Worm (Caenorhabditis elegans) whole organism, L1 larva: Measurements from ENCODE around the gene wee-1.3.

Source experiments
- C34B4.2 ChIP-seq: sonication (generic microtip); optimal IDR thresholded peaks from 2 replicates; lab custom pipeline; 2017; ENCODE audit warnings: mild to moderate bottlenecking, missing genetic modification characterization, missing compliant biosample characterization
- Y116A8C.19 ChIP-seq: sonication (generic microtip); optimal IDR thresholded peaks from 2 replicates; lab custom pipeline; 2016; ENCODE audit warnings: missing compliant biosample characterization, missing genetic modification characterization, borderline replicate concordance
- aha-1 ChIP-seq: fragments of 150-350 bp; optimal IDR thresholded peaks from 2 replicates; lab custom pipeline; 2014; ENCODE audit warnings: missing biosample characterization, missing genetic modification characterization
- alr-1 ChIP-seq: fragments of 200-800 bp; sonication (Bioruptor generic); optimal IDR thresholded peaks from 2 replicates; lab custom pipeline; 2018; ENCODE audit warnings: borderline replicate concordance, mild to moderate bottlenecking, missing genetic modification characterization, missing compliant biosample characterization
- ama-1 ChIP-seq: fragments of 150-350 bp; optimal IDR thresholded peaks from 2 replicates; lab custom pipeline; 2014
- blmp-1 ChIP-seq: fragments of 150-350 bp; optimal IDR thresholded peaks from 2 replicates; lab custom pipeline; 2014; ENCODE audit warnings: missing biosample characterization, missing genetic modification characterization
- ceh-63 ChIP-seq: fragments of 200-800 bp; sonication (Bioruptor generic); optimal IDR thresholded peaks from 2 replicates; lab custom pipeline; 2018; ENCODE audit warnings: mild to moderate bottlenecking, missing genetic modification characterization, missing compliant biosample characterization
- ceh-8 ChIP-seq: fragments of 200-800 bp; sonication (Bioruptor generic); optimal IDR thresholded peaks from 2 replicates; lab custom pipeline; 2018; ENCODE audit warnings: mild to moderate bottlenecking, missing genetic modification characterization, moderate library complexity, missing compliant biosample characterization
- ceh-82 ChIP-seq, 3 experiments: fragments of 150-350 bp in 1 of 3; sonication (generic microtip) in 2 of 3; optimal IDR thresholded peaks; 2 replicates each; lab custom pipeline; 2014 to 2017; ENCODE audit warnings: missing biosample characterization in 3 of 3, missing genetic modification characterization in 3 of 3
- ces-1 ChIP-seq: fragments of 150-350 bp; optimal IDR thresholded peaks from 2 replicates; lab custom pipeline; 2014; ENCODE audit warnings: missing biosample characterization, missing genetic modification reagents, missing genetic modification characterization
- dpl-1 ChIP-seq, 3 experiments: fragments of 150-350 bp in 2 of 3; sonication (generic microtip) in 1 of 3; optimal IDR thresholded peaks; 2 replicates each; lab custom pipeline; 2014 to 2017; ENCODE audit warnings: missing biosample characterization in 3 of 3, missing genetic modification characterization in 3 of 3, missing genetic modification reagents in 3 of 3
- dsc-1 ChIP-seq: sonication (generic microtip); optimal IDR thresholded peaks from 2 replicates; lab custom pipeline; 2016; ENCODE audit warnings: mild to moderate bottlenecking, missing genetic modification characterization, missing compliant biosample characterization
- egl-27 ChIP-seq, 2 experiments: fragments of 150-350 bp in 1 of 2; sonication (generic microtip); optimal IDR thresholded peaks; 3 replicates each; lab custom pipeline; 2017 to 2018; ENCODE audit warnings: missing biosample characterization in 2 of 2, missing genetic modification characterization in 2 of 2, missing genetic modification reagents in 2 of 2
- elt-2 ChIP-seq: sonication (generic microtip); optimal IDR thresholded peaks from 2 replicates; lab custom pipeline; 2016; ENCODE audit warnings: missing genetic modification characterization, mild to moderate bottlenecking, inconsistent platforms, missing compliant biosample characterization, missing genetic modification reagents
- ets-5 ChIP-seq: fragments of 200-800 bp; sonication (Bioruptor generic); IDR thresholded peaks from 2 replicates; pipeline ENCODE4 v1.3.6; 2022; ENCODE audit warnings: missing genetic modification characterization, missing compliant biosample characterization
- fkh-10 ChIP-seq: sonication (generic microtip); optimal IDR thresholded peaks from 2 replicates; lab custom pipeline; 2017; ENCODE audit warnings: missing biosample characterization, missing genetic modification reagents, missing genetic modification characterization
- fkh-4 ChIP-seq: sonication (generic microtip); optimal IDR thresholded peaks from 2 replicates; lab custom pipeline; 2016; ENCODE audit warnings: missing compliant biosample characterization, missing genetic modification characterization, borderline replicate concordance
- fkh-8 ChIP-seq: sonication (generic microtip); optimal IDR thresholded peaks from 2 replicates; lab custom pipeline; 2016; ENCODE audit warnings: mild to moderate bottlenecking, missing genetic modification characterization, missing compliant biosample characterization
- fos-1 ChIP-seq: fragments of 150-350 bp; optimal IDR thresholded peaks from 2 replicates; lab custom pipeline; 2014; ENCODE audit warnings: missing biosample characterization, missing genetic modification characterization
- hlh-17 ChIP-seq: fragments of 200-800 bp; sonication (Bioruptor generic); optimal IDR thresholded peaks from 2 replicates; lab custom pipeline; 2018; ENCODE audit warnings: missing genetic modification characterization, mild to moderate bottlenecking, missing compliant biosample characterization, moderate library complexity, borderline replicate concordance
- hlh-4 ChIP-seq: sonication (generic microtip); optimal IDR thresholded peaks from 2 replicates; lab custom pipeline; 2016; ENCODE audit warnings: mild to moderate bottlenecking, missing genetic modification characterization, missing compliant biosample characterization
- irx-1 ChIP-seq: sonication (generic microtip); optimal IDR thresholded peaks from 2 replicates; lab custom pipeline; 2016; ENCODE audit warnings: missing genetic modification characterization, missing compliant biosample characterization
- isw-1 ChIP-seq: fragments of 200-800 bp; sonication (Bioruptor generic); IDR thresholded peaks from 2 replicates; pipeline ENCODE4 v1.3.6; 2022; ENCODE audit warnings: missing genetic modification characterization, missing compliant biosample characterization
- jun-1 ChIP-seq: fragments of 150-350 bp; optimal IDR thresholded peaks from 2 replicates; lab custom pipeline; 2014; ENCODE audit warnings: missing biosample characterization, missing genetic modification reagents, missing genetic modification characterization
- lin-14 ChIP-seq: fragments of 200-800 bp; sonication (Bioruptor generic); optimal IDR thresholded peaks from 2 replicates; lab custom pipeline; 2018; ENCODE audit warnings: mild to moderate bottlenecking, missing genetic modification characterization, moderate library complexity, missing compliant biosample characterization
- lin-15B ChIP-seq: fragments of 150-350 bp; sonication (generic microtip); optimal IDR thresholded peaks from 3 replicates; lab custom pipeline; 2014; ENCODE audit warnings: missing biosample characterization, missing genetic modification characterization
- lin-35 ChIP-seq, 2 experiments: fragments of 150-350 bp; optimal IDR thresholded peaks; 2 replicates each; lab custom pipeline; 2014; ENCODE audit warnings: missing biosample characterization in 2 of 2, missing genetic modification characterization in 2 of 2, missing genetic modification reagents in 2 of 2
- mab-9 ChIP-seq: fragments of 200-800 bp; sonication (Bioruptor generic); IDR thresholded peaks from 2 replicates; pipeline ENCODE4 v1.3.6; 2022; ENCODE audit warnings: missing genetic modification reagents, missing genetic modification characterization, missing compliant biosample characterization
- mdl-1 ChIP-seq, 2 experiments: fragments of 150-350 bp; optimal IDR thresholded peaks; 2 replicates each; lab custom pipeline; 2014 to 2017; ENCODE audit warnings: missing biosample characterization in 2 of 2, missing genetic modification characterization in 2 of 2, inconsistent platforms in 1 of 2
- nhr-12 ChIP-seq: sonication (generic microtip); optimal IDR thresholded peaks from 2 replicates; lab custom pipeline; 2017; ENCODE audit warnings: missing biosample characterization, missing genetic modification characterization
- nhr-19 ChIP-seq: fragments of 200-800 bp; sonication (Bioruptor generic); conservative IDR thresholded peaks from 2 replicates; pipeline ENCODE4 v1.3.6; 2022; ENCODE audit warnings: missing genetic modification characterization, missing compliant biosample characterization
- nhr-20 ChIP-seq: sonication (generic microtip); optimal IDR thresholded peaks from 2 replicates; lab custom pipeline; 2016; ENCODE audit warnings: mild to moderate bottlenecking, missing genetic modification characterization, missing compliant biosample characterization
- nhr-28 ChIP-seq: fragments of 150-350 bp; optimal IDR thresholded peaks from 2 replicates; lab custom pipeline; 2014; ENCODE audit warnings: missing biosample characterization, missing genetic modification characterization
- nhr-47 ChIP-seq: sonication (generic microtip); optimal IDR thresholded peaks from 2 replicates; lab custom pipeline; 2016; ENCODE audit warnings: mild to moderate bottlenecking, missing genetic modification characterization, moderate library complexity, missing compliant biosample characterization
- nhr-85 ChIP-seq: sonication (generic microtip); peaks from one replicate; lab custom pipeline; 2016; ENCODE audit warnings: missing genetic modification characterization, inconsistent platforms, missing compliant biosample characterization
- nhr-90 ChIP-seq: sonication (generic microtip); optimal IDR thresholded peaks from 2 replicates; lab custom pipeline; 2016; ENCODE audit warnings: mild to moderate bottlenecking, missing genetic modification characterization, missing compliant biosample characterization; ENCODE audit not compliant: poor library complexity
- pax-3 ChIP-seq: fragments of 200-800 bp; sonication (Bioruptor generic); optimal IDR thresholded peaks from 2 replicates; lab custom pipeline; 2018; ENCODE audit warnings: mild to moderate bottlenecking, missing genetic modification characterization, moderate library complexity, missing compliant biosample characterization
- rnt-1 ChIP-seq: sonication (generic microtip); optimal IDR thresholded peaks from 2 replicates; lab custom pipeline; 2016; ENCODE audit warnings: mild to moderate bottlenecking, missing genetic modification characterization, moderate library complexity, missing compliant biosample characterization
- skn-1 ChIP-seq: fragments of 150-350 bp; optimal IDR thresholded peaks from 2 replicates; lab custom pipeline; 2014; ENCODE audit warnings: missing biosample characterization, missing genetic modification characterization
- snpc-4 ChIP-seq: fragments of 150-350 bp; optimal IDR thresholded peaks from 2 replicates; lab custom pipeline; 2014; ENCODE audit warnings: missing biosample characterization, missing genetic modification characterization
- snu-23 ChIP-seq: sonication (generic microtip); optimal IDR thresholded peaks from 2 replicates; lab custom pipeline; 2016; ENCODE audit warnings: missing genetic modification characterization, missing compliant biosample characterization
- sptf-1 ChIP-seq: fragments of 150-350 bp; optimal IDR thresholded peaks from 2 replicates; lab custom pipeline; 2014; ENCODE audit warnings: missing biosample characterization, missing genetic modification characterization
- sup-37 ChIP-seq: fragments of 200-800 bp; sonication (Bioruptor generic); optimal IDR thresholded peaks from 2 replicates; lab custom pipeline; 2018; ENCODE audit warnings: mild to moderate bottlenecking, missing genetic modification characterization, missing compliant biosample characterization
- swsn-7 ChIP-seq: sonication (generic microtip); optimal IDR thresholded peaks from 2 replicates; lab custom pipeline; 2016; ENCODE audit warnings: missing genetic modification characterization, missing compliant biosample characterization
- tbx-2 ChIP-seq: sonication (generic microtip); optimal IDR thresholded peaks from 2 replicates; lab custom pipeline; 2016; ENCODE audit warnings: missing genetic modification characterization, missing compliant biosample characterization
- tlp-1 ChIP-seq: fragments of 150-350 bp; optimal IDR thresholded peaks from 2 replicates; lab custom pipeline; 2014; ENCODE audit warnings: missing biosample characterization, missing genetic modification characterization
- unc-62 ChIP-seq: fragments of 150-350 bp; optimal IDR thresholded peaks from 2 replicates; lab custom pipeline; 2014; ENCODE audit warnings: missing biosample characterization, missing genetic modification reagents, missing genetic modification characterization
- unc-86 ChIP-seq: sonication (generic microtip); optimal IDR thresholded peaks from 2 replicates; lab custom pipeline; 2016; ENCODE audit warnings: missing genetic modification characterization, missing compliant biosample characterization
- unc-98 ChIP-seq: fragments of 200-800 bp; sonication (Bioruptor generic); IDR thresholded peaks from 2 replicates; pipeline ENCODE4 v1.3.6; 2022; ENCODE audit warnings: missing genetic modification characterization, missing compliant biosample characterization
- zag-1 ChIP-seq: fragments of 150-350 bp; optimal IDR thresholded peaks from 2 replicates; lab custom pipeline; 2014; ENCODE audit warnings: missing biosample characterization, missing genetic modification characterization
- zip-4 ChIP-seq: fragments of 200-800 bp; sonication (Bioruptor generic); optimal IDR thresholded peaks from 2 replicates; lab custom pipeline; 2018; ENCODE audit warnings: mild to moderate bottlenecking, missing genetic modification characterization, moderate library complexity, missing compliant biosample characterization
- ztf-11 ChIP-seq, 2 experiments: sonication (generic microtip); optimal IDR thresholded peaks; 2 replicates each; lab custom pipeline; 2016 to 2017; ENCODE audit warnings: missing genetic modification characterization in 2 of 2, missing biosample characterization in 1 of 2, missing compliant biosample characterization in 1 of 2
- ztf-4 ChIP-seq: fragments of 150-350 bp; optimal IDR thresholded peaks from 2 replicates; lab custom pipeline; 2014; ENCODE audit warnings: missing biosample characterization, missing genetic modification characterization

wee-1.3 gene

DNA sequence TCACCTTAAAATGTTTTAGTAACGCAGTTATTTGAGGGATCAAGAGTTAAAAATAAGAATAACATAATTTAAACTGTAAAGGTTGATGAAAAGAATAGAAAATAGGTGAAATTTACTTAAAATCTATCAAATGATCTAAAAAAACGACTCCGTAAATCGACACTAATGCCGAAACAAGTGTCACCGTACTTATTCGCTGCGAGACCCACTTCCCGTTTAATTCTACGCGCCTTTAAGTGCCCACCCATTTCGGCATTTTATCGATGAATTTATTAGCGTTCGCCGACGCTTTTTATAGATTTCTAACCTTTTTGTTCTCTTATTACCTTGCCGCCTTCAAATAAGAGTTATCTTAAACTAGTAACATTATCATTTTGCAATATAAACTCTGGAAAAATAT, 29.8 kb upstream of the wee-1.3 start, which contains the start of the genes Y53C12B.1 and nos-3 (continued):
- TF ChIP-seq ztf-4 (tag; lab: Kevin White, UChicago): no peak
- no peak for TF ChIP-seq alr-1 (tag; lab: Kevin White, UChicago)
- TF ChIP-seq nhr-28 (tag; lab: Kevin White, UChicago): no peak
- no peak for TF ChIP-seq ets-5 (GFP tag; lab: Robert Waterston, UW)
- peak; percentile 89 for TF ChIP-seq snu-23 (GFP tag; lab: Kevin White, UChicago)
- peak; percentile 28 for TF ChIP-seq pax-3 (tag; lab: Kevin White, UChicago)
- peak; percentile 27 for TF ChIP-seq snpc-4
- peak; percentile 80 for TF ChIP-seq nhr-47 (tag; lab: Kevin White, UChicago)
- no peak for TF ChIP-seq Y116A8C.19
- TF ChIP-seq dpl-1 (GFP tag; optimal IDR thresholded peaks at IDR 0.05; lab: Kevin White, UChicago): peak; percentile 71 to 81 (median 78)
- peak; percentile 27 for TF ChIP-seq fkh-10
- TF ChIP-seq fkh-8 (tag; lab: Kevin White, UChicago): peak; percentile 62
- TF ChIP-seq ces-1 (GFP tag; lab: Kevin White, UChicago): no peak
- TF ChIP-seq nhr-85 (tag; lab: Kevin White, UChicago): peak; percentile 93
- no peak for TF ChIP-seq zip-4
- TF ChIP-seq lin-14 (GFP tag; lab: Kevin White, UChicago): peak; percentile 80
- TF ChIP-seq jun-1 (tag; lab: Kevin White, UChicago): peak; percentile 59
- no peak for TF ChIP-seq fkh-4 (tag; lab: Kevin White, UChicago)
- TF ChIP-seq tbx-2 (tag; lab: Kevin White, UChicago): peak; percentile 75
- no peak for TF ChIP-seq mab-9 (GFP tag; lab: Robert Waterston, UW)
- no peak for TF ChIP-seq sptf-1 (tag; lab: Kevin White, UChicago)
- TF ChIP-seq isw-1 (GFP tag; lab: Robert Waterston, UW): peak; percentile 89
- TF ChIP-seq skn-1: peak; percentile 82
- TF ChIP-seq ama-1 (lab: Kevin White, UChicago): no peak
- peak in 1 of 2 experiments; percentile 68 for TF ChIP-seq mdl-1 (tag; optimal IDR thresholded peaks at IDR 0.05; lab: Kevin White, UChicago)
- TF ChIP-seq nhr-20 (tag; lab: Kevin White, UChicago): peak; percentile 83
- TF ChIP-seq nhr-19 (GFP tag; lab: Robert Waterston, UW): peak; percentile 82
- TF ChIP-seq irx-1: peak; percentile 68
- no peak for TF ChIP-seq unc-98 (GFP tag; lab: Robert Waterston, UW)
- TF ChIP-seq swsn-7 (tag; lab: Kevin White, UChicago): peak; percentile 77
- peak; percentile 74 for TF ChIP-seq blmp-1 (tag; lab: Kevin White, UChicago)
- peak; percentile 68 for TF ChIP-seq nhr-90 (tag; lab: Kevin White, UChicago)
- peak; percentile 83 to 87 for TF ChIP-seq lin-35 (GFP tag; optimal IDR thresholded peaks at IDR 0.05; lab: Kevin White, UChicago)
- TF ChIP-seq ceh-63: no peak
- peak; percentile 54 to 84 (median 77) for TF ChIP-seq ceh-82 (tag; optimal IDR thresholded peaks at IDR 0.05; lab: Kevin White, UChicago)
- peak; percentile 57 for TF ChIP-seq lin-15B (tag; lab: Kevin White, UChicago)
- TF ChIP-seq egl-27 (tag; optimal IDR thresholded peaks at IDR 0.05; lab: Kevin White, UChicago): no peak
- TF ChIP-seq ceh-8 (GFP tag; lab: Kevin White, UChicago): peak; percentile 22
- peak; percentile 57 for TF ChIP-seq dsc-1 (tag; lab: Kevin White, UChicago)
- peak; percentile 28 for TF ChIP-seq elt-2 (tag; lab: Kevin White, UChicago)
- TF ChIP-seq unc-86: peak; percentile 71
- no peak for TF ChIP-seq nhr-12 (tag; lab: Kevin White, UChicago)
- TF ChIP-seq C34B4.2: no peak
- TF ChIP-seq fos-1: peak; percentile 42
- TF ChIP-seq aha-1 (tag; lab: Kevin White, UChicago): no peak
- TF ChIP-seq sup-37 (GFP tag; lab: Kevin White, UChicago): no peak
- no peak for TF ChIP-seq hlh-4 (tag; lab: Kevin White, UChicago)
- no peak for TF ChIP-seq ztf-11 (tag; optimal IDR thresholded peaks at IDR 0.05; lab: Kevin White, UChicago)
- no peak for TF ChIP-seq hlh-17
- no peak for TF ChIP-seq tlp-1 (tag; lab: Kevin White, UChicago)
- peak; percentile 83 for TF ChIP-seq rnt-1
- TF ChIP-seq unc-62 (GFP tag; lab: Kevin White, UChicago): no peak
- no peak for TF ChIP-seq zag-1
